Worm (Caenorhabditis elegans) whole organism, L1 larva: Measurements from ENCODE around the gene brf-1.

ENCODE experiments used
- C04F5.9 ChIP-seq: sonication (generic microtip); optimal IDR thresholded peaks from 2 replicates; lab custom pipeline; 2016; ENCODE audit warnings: missing genetic modification characterization, missing compliant biosample characterization
- C34B4.2 ChIP-seq: sonication (generic microtip); optimal IDR thresholded peaks from 2 replicates; lab custom pipeline; 2017; ENCODE audit warnings: mild to moderate bottlenecking, missing genetic modification characterization, missing compliant biosample characterization
- F16B12.6 ChIP-seq: fragments of 150-350 bp; optimal IDR thresholded peaks from 2 replicates; lab custom pipeline; 2014; ENCODE audit warnings: missing biosample characterization, missing genetic modification characterization
- aha-1 ChIP-seq: fragments of 150-350 bp; optimal IDR thresholded peaks from 2 replicates; lab custom pipeline; 2014; ENCODE audit warnings: missing biosample characterization, missing genetic modification characterization
- ama-1 ChIP-seq: fragments of 150-350 bp; optimal IDR thresholded peaks from 2 replicates; lab custom pipeline; 2014
- blmp-1 ChIP-seq: fragments of 150-350 bp; optimal IDR thresholded peaks from 2 replicates; lab custom pipeline; 2014; ENCODE audit warnings: missing biosample characterization, missing genetic modification characterization
- ceh-63 ChIP-seq: fragments of 200-800 bp; sonication (Bioruptor generic); optimal IDR thresholded peaks from 2 replicates; lab custom pipeline; 2018; ENCODE audit warnings: mild to moderate bottlenecking, missing genetic modification characterization, missing compliant biosample characterization
- ceh-8 ChIP-seq: fragments of 200-800 bp; sonication (Bioruptor generic); optimal IDR thresholded peaks from 2 replicates; lab custom pipeline; 2018; ENCODE audit warnings: mild to moderate bottlenecking, missing genetic modification characterization, moderate library complexity, missing compliant biosample characterization
- ceh-88 ChIP-seq: fragments of 200-800 bp; sonication (Bioruptor generic); IDR thresholded peaks from 2 replicates; pipeline ENCODE4 v1.3.6; 2022; ENCODE audit warnings: missing genetic modification characterization, missing compliant biosample characterization
- ces-1 ChIP-seq: fragments of 150-350 bp; optimal IDR thresholded peaks from 2 replicates; lab custom pipeline; 2014; ENCODE audit warnings: missing biosample characterization, missing genetic modification reagents, missing genetic modification characterization
- dpl-1 ChIP-seq, 3 experiments: fragments of 150-350 bp in 2 of 3; sonication (generic microtip) in 1 of 3; optimal IDR thresholded peaks; 2 replicates each; lab custom pipeline; 2014 to 2017; ENCODE audit warnings: missing biosample characterization in 3 of 3, missing genetic modification characterization in 3 of 3, missing genetic modification reagents in 3 of 3
- dsc-1 ChIP-seq: sonication (generic microtip); optimal IDR thresholded peaks from 2 replicates; lab custom pipeline; 2016; ENCODE audit warnings: mild to moderate bottlenecking, missing genetic modification characterization, missing compliant biosample characterization
- efl-1 ChIP-seq, 4 experiments: fragments of 150-350 bp; optimal IDR thresholded peaks in 3 of 4; peaks in 1 of 4; 1 replicate in 1 of 4; 2 replicates in 3 of 4; lab custom pipeline; 2014; ENCODE audit warnings: missing biosample characterization in 2 of 4, missing genetic modification characterization in 2 of 4, missing genetic modification reagents in 2 of 4
- efl-3 ChIP-seq: fragments of 200-800 bp; sonication (Bioruptor generic); optimal IDR thresholded peaks from 2 replicates; lab custom pipeline; 2018; ENCODE audit warnings: mild to moderate bottlenecking, missing genetic modification characterization, missing compliant biosample characterization
- ets-5 ChIP-seq: fragments of 200-800 bp; sonication (Bioruptor generic); IDR thresholded peaks from 2 replicates; pipeline ENCODE4 v1.3.6; 2022; ENCODE audit warnings: missing genetic modification characterization, missing compliant biosample characterization
- fkh-10 ChIP-seq: sonication (generic microtip); optimal IDR thresholded peaks from 2 replicates; lab custom pipeline; 2017; ENCODE audit warnings: missing biosample characterization, missing genetic modification reagents, missing genetic modification characterization
- fkh-4 ChIP-seq: sonication (generic microtip); optimal IDR thresholded peaks from 2 replicates; lab custom pipeline; 2016; ENCODE audit warnings: missing compliant biosample characterization, missing genetic modification characterization, borderline replicate concordance
- jun-1 ChIP-seq: fragments of 150-350 bp; optimal IDR thresholded peaks from 2 replicates; lab custom pipeline; 2014; ENCODE audit warnings: missing biosample characterization, missing genetic modification reagents, missing genetic modification characterization
- lin-35 ChIP-seq, 2 experiments: fragments of 150-350 bp; optimal IDR thresholded peaks; 2 replicates each; lab custom pipeline; 2014; ENCODE audit warnings: missing biosample characterization in 2 of 2, missing genetic modification characterization in 2 of 2, missing genetic modification reagents in 2 of 2
- lsy-2 ChIP-seq, 2 experiments: fragments of 150-350 bp; optimal IDR thresholded peaks; 2 replicates each; lab custom pipeline; 2014; ENCODE audit warnings: missing biosample characterization in 2 of 2, missing genetic modification characterization in 2 of 2
- mdl-1 ChIP-seq, 2 experiments: fragments of 150-350 bp; optimal IDR thresholded peaks; 2 replicates each; lab custom pipeline; 2014 to 2017; ENCODE audit warnings: missing biosample characterization in 2 of 2, missing genetic modification characterization in 2 of 2, inconsistent platforms in 1 of 2
- mep-1 ChIP-seq: fragments of 150-350 bp; optimal IDR thresholded peaks from 2 replicates; lab custom pipeline; 2014; ENCODE audit warnings: missing biosample characterization, missing genetic modification characterization
- nhr-19 ChIP-seq: fragments of 200-800 bp; sonication (Bioruptor generic); conservative IDR thresholded peaks from 2 replicates; pipeline ENCODE4 v1.3.6; 2022; ENCODE audit warnings: missing genetic modification characterization, missing compliant biosample characterization
- nhr-77 ChIP-seq: fragments of 150-350 bp; optimal IDR thresholded peaks from 2 replicates; lab custom pipeline; 2014; ENCODE audit warnings: missing biosample characterization, missing genetic modification characterization
- nhr-90 ChIP-seq: sonication (generic microtip); optimal IDR thresholded peaks from 2 replicates; lab custom pipeline; 2016; ENCODE audit warnings: mild to moderate bottlenecking, missing genetic modification characterization, missing compliant biosample characterization; ENCODE audit not compliant: poor library complexity
- pag-3 ChIP-seq: sonication (generic microtip); optimal IDR thresholded peaks from 2 replicates; lab custom pipeline; 2017; ENCODE audit warnings: missing genetic modification characterization, mild to moderate bottlenecking, missing compliant biosample characterization, antibody characterized with exemption, borderline replicate concordance; ENCODE audit not compliant: insufficient read depth
- skn-1 ChIP-seq: fragments of 150-350 bp; optimal IDR thresholded peaks from 2 replicates; lab custom pipeline; 2014; ENCODE audit warnings: missing biosample characterization, missing genetic modification characterization
- sox-4 ChIP-seq: sonication (generic microtip); optimal IDR thresholded peaks from 2 replicates; lab custom pipeline; 2016; ENCODE audit warnings: missing genetic modification characterization, missing compliant biosample characterization
- sptf-1 ChIP-seq: fragments of 150-350 bp; optimal IDR thresholded peaks from 2 replicates; lab custom pipeline; 2014; ENCODE audit warnings: missing biosample characterization, missing genetic modification characterization
- swsn-7 ChIP-seq: sonication (generic microtip); optimal IDR thresholded peaks from 2 replicates; lab custom pipeline; 2016; ENCODE audit warnings: missing genetic modification characterization, missing compliant biosample characterization
- tbx-2 ChIP-seq: sonication (generic microtip); optimal IDR thresholded peaks from 2 replicates; lab custom pipeline; 2016; ENCODE audit warnings: missing genetic modification characterization, missing compliant biosample characterization
- tlp-1 ChIP-seq: fragments of 150-350 bp; optimal IDR thresholded peaks from 2 replicates; lab custom pipeline; 2014; ENCODE audit warnings: missing biosample characterization, missing genetic modification characterization
- unc-30 ChIP-seq: sonication (generic microtip); optimal IDR thresholded peaks from 2 replicates; lab custom pipeline; 2017; ENCODE audit warnings: missing biosample characterization, missing genetic modification characterization
- zag-1 ChIP-seq: fragments of 150-350 bp; optimal IDR thresholded peaks from 2 replicates; lab custom pipeline; 2014; ENCODE audit warnings: missing biosample characterization, missing genetic modification characterization
- ztf-11 ChIP-seq, 2 experiments: sonication (generic microtip); optimal IDR thresholded peaks; 2 replicates each; lab custom pipeline; 2016 to 2017; ENCODE audit warnings: missing genetic modification characterization in 2 of 2, missing biosample characterization in 1 of 2, missing compliant biosample characterization in 1 of 2

brf-1 gene

ce11 chrII:7301670-7302151 is 3.9 kb upstream of the brf-1 start, which contains the start of gene cul-4 (continued):
- no peak for TF ChIP-seq ceh-63 (GFP tag; lab: Kevin White, UChicago)
- peak in 1 of 2 experiments; percentile 31 for TF ChIP-seq ztf-11 (tag; optimal IDR thresholded peaks at IDR 0.05; lab: Kevin White, UChicago)
- TF ChIP-seq ces-1: no peak

ce11 chrII:7310023-7310422 is 4.4 kb downstream of the brf-1 start, which contains the start of the genes F45E12.5 and cnep-1:
TSS of gene F45E12.5 (minus strand) at chrII:7310115.
TSS of gene cnep-1 (plus strand) at chrII:7310348.
- peak; percentile 27 for TF ChIP-seq mep-1 (tag; lab: Kevin White, UChicago)
- peak; percentile 77 for TF ChIP-seq F16B12.6 (tag; lab: Kevin White, UChicago)
- TF ChIP-seq blmp-1 (tag; lab: Kevin White, UChicago): peak; percentile 18
- TF ChIP-seq dpl-1 (GFP tag; optimal IDR thresholded peaks at IDR 0.05; lab: Kevin White, UChicago): peak in 2 of 3 experiments; percentile 12 to 29
- no peak for TF ChIP-seq skn-1 (tag; lab: Kevin White, UChicago)
- TF ChIP-seq lsy-2 (tag; optimal IDR thresholded peaks at IDR 0.05; lab: Kevin White, UChicago): peak in 1 of 2 experiments; percentile 56
- peak; percentile 20 to 54 for TF ChIP-seq lin-35 (GFP tag; optimal IDR thresholded peaks at IDR 0.05; lab: Kevin White, UChicago)
- peak; percentile 34 to 42 for TF ChIP-seq efl-1 (optimal IDR thresholded peaks at IDR 0.05; lab: Kevin White, UChicago)
- peak; percentile 32 to 53 for TF ChIP-seq efl-1 (GFP tag; optimal IDR thresholded peaks at IDR 0.05 in 1 of 2; lab: Kevin White, UChicago)
- TF ChIP-seq sptf-1 (tag; lab: Kevin White, UChicago): no peak
- no peak for TF ChIP-seq ces-1

DNA sequence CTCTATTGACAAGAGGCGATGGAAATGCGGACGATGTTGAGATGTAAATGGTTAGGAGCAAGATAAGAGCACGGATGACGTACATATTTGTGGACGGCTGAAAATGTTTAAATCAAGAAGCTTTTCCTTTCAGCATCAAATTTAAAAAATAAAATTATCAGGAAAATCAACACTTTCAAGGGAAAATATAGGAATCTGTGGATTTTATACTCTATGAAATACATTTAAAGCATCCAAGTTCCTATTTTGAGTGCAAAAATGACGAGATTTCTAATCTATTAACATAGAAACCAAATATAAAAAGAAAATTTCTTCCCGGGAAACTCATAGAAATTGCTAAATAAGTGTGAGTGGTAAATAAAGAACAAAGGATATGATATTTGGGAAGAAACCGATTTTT is 8.4 kb downstream of the brf-1 start, which contains the start of gene F45E12.6:
TSS of gene F45E12.6 (minus strand) at position 101 of the 400 bp plus-strand sequence.
- TF ChIP-seq fkh-4 (tag; lab: Kevin White, UChicago) (no peak), ceh-8 (GFP tag; lab: Kevin White, UChicago) (no peak), nhr-19 (GFP tag; lab: Robert Waterston, UW) (no peak), tbx-2 (tag; lab: Kevin White, UChicago) (no peak), fkh-10 (GFP tag; lab: Kevin White, UChicago) (no peak), mdl-1 (tag; optimal IDR thresholded peaks at IDR 0.05; lab: Kevin White, UChicago) (no peak), sox-4 (tag; lab: Kevin White, UChicago) (no peak), C34B4.2 (tag; lab: Kevin White, UChicago) (no peak), ceh-88 (no peak), lsy-2 (tag; optimal IDR thresholded peaks at IDR 0.05; lab: Kevin White, UChicago) (no peak), efl-3 (GFP tag; lab: Kevin White, UChicago) (no peak), ztf-11 (tag; optimal IDR thresholded peaks at IDR 0.05; lab: Kevin White, UChicago) (no peak), zag-1 (tag; lab: Kevin White, UChicago) (no peak), jun-1 (no peak), ama-1 (lab: Kevin White, UChicago) (no peak), dsc-1 (no peak), C04F5.9 (no peak), tlp-1 (no peak)

ce11 chrII:7317468-7317867 is 11.8 kb downstream of the brf-1 start, which contains the start of gene F21D12.2:
TSS of gene F21D12.2 (plus strand) at chrII:7317768.
- no peak for TF ChIP-seq lsy-2 (tag; optimal IDR thresholded peaks at IDR 0.05; lab: Kevin White, UChicago)
- TF ChIP-seq efl-1 (optimal IDR thresholded peaks at IDR 0.05; lab: Kevin White, UChicago): no peak
- TF ChIP-seq efl-1 (GFP tag; optimal IDR thresholded peaks at IDR 0.05 in 1 of 2; lab: Kevin White, UChicago): no peak
- TF ChIP-seq sptf-1 (tag; lab: Kevin White, UChicago): no peak
- no peak for TF ChIP-seq unc-30
- no peak for TF ChIP-seq ets-5 (GFP tag; lab: Robert Waterston, UW)
- no peak for TF ChIP-seq aha-1 (tag; lab: Kevin White, UChicago)
- TF ChIP-seq nhr-90 (tag; lab: Kevin White, UChicago): no peak
- no peak for TF ChIP-seq efl-3 (GFP tag; lab: Kevin White, UChicago)
- no peak for TF ChIP-seq pag-3 (tag; lab: Kevin White, UChicago)
- no peak for TF ChIP-seq nhr-19 (GFP tag; lab: Robert Waterston, UW)
- no peak for TF ChIP-seq nhr-77 (tag; lab: Kevin White, UChicago)
- TF ChIP-seq F16B12.6 (tag; lab: Kevin White, UChicago): no peak
- TF ChIP-seq ztf-11 (tag; optimal IDR thresholded peaks at IDR 0.05; lab: Kevin White, UChicago): no peak
- no peak for TF ChIP-seq swsn-7 (tag; lab: Kevin White, UChicago)
- TF ChIP-seq, all 84 proteins: peak for 0
